Worm (Caenorhabditis elegans) whole organism, L4/young adult: ENCODE results near the gene F15B9.8.

Source experiments
- W03F9.2 ChIP-seq: fragments of 150-350 bp; optimal IDR thresholded peaks from 2 replicates; lab custom pipeline; 2014; ENCODE audit warnings: missing biosample characterization, missing genetic modification characterization
- dao-5 ChIP-seq: sonication (generic microtip); optimal IDR thresholded peaks from 2 replicates; lab custom pipeline; 2016; ENCODE audit warnings: missing genotype, missing genetic modification characterization, moderate library complexity, missing compliant biosample characterization
- him-1 ChIP-seq: sonication (generic microtip); optimal IDR thresholded peaks from 2 replicates; lab custom pipeline; 2016; ENCODE audit warnings: missing genotype, missing genetic modification reagents, missing genetic modification characterization, missing compliant biosample characterization

DNA sequence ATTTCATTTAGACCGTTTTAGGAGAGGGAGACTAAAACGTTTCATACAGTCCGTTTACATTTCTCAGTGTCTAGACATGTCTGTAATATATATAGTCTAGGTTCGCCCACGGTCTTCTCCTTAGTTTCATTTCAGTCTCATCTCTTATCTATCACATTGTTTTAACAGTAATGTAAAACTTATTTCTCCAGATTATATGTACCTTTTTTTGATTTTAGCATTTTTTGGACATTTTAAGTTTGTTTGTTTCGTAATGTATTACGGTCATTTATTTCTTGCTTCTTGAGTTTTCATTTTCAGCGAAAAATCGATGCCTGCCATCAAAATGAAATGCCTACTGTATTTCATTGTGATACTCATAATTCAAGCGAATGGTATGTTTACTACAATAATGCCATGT, 25.5 kb downstream of the F15B9.8 start, which contains the start of gene F15B9.6:
- no peak for TF ChIP-seq W03F9.2 (tag; lab: Kevin White, UChicago)
- TF ChIP-seq dao-5 (tag; lab: Kevin White, UChicago): no peak
- TF ChIP-seq him-1 (tag; lab: Kevin White, UChicago): no peak
